Fruit fly (Drosophila melanogaster) whole organism, wandering third instar larva: ENCODE data around the gene PH4alphaNE1.

Source experiments
- Abd-B ChIP-seq: fragments of >200 bp; optimal IDR thresholded peaks from 2 replicates; lab custom pipeline; 2017; ENCODE audit warnings: missing biosample characterization, missing genetic modification characterization
- CG32264 ChIP-seq: fragments of 200-800 bp; sonication (Bioruptor generic); optimal IDR thresholded peaks from 2 replicates; lab custom pipeline; 2016; ENCODE audit warnings: missing biosample characterization, missing genetic modification characterization
- CG9705 ChIP-seq: fragments of 200-800 bp; sonication (Bioruptor generic); optimal IDR thresholded peaks from 2 replicates; lab custom pipeline; 2018; ENCODE audit warnings: missing biosample characterization, mild to moderate bottlenecking, missing genetic modification characterization
- CrebA ChIP-seq: fragments of 200-800 bp; sonication (Bioruptor generic); optimal IDR thresholded peaks from 2 replicates; lab custom pipeline; 2016; ENCODE audit warnings: missing biosample characterization, mild to moderate bottlenecking, missing genetic modification characterization, borderline replicate concordance
- Dfd ChIP-seq: fragments of >200 bp; optimal IDR thresholded peaks from 2 replicates; lab custom pipeline; 2017; ENCODE audit warnings: missing biosample characterization, missing genetic modification characterization
- Dif ChIP-seq: fragments of 200-275, 200-300 bp; sonication (Bioruptor generic); optimal IDR thresholded peaks from 2 replicates; lab custom pipeline; 2018; ENCODE audit warnings: missing biosample characterization, missing genetic modification characterization; ENCODE audit not compliant: partially characterized antibody
- GATAd ChIP-seq: sonication (Bioruptor generic); optimal IDR thresholded peaks from 2 replicates; lab custom pipeline; 2016; ENCODE audit warnings: missing biosample characterization, missing genetic modification characterization
- HLH106 ChIP-seq: fragments of 200-800 bp; optimal IDR thresholded peaks from 3 replicates; lab custom pipeline; 2019; ENCODE audit warnings: missing biosample characterization, mild to moderate bottlenecking, missing genetic modification characterization, moderate library complexity
- Hnf4 ChIP-seq: fragments of 200-800 bp; sonication (Bioruptor generic); optimal IDR thresholded peaks from 2 replicates; lab custom pipeline; 2016; ENCODE audit warnings: missing biosample characterization, mild to moderate bottlenecking, missing genetic modification characterization
- Hr78 ChIP-seq: fragments of >200 bp; optimal IDR thresholded peaks from 2 replicates; lab custom pipeline; 2017; ENCODE audit warnings: missing biosample characterization, missing genetic modification characterization
- Hr83 ChIP-seq: fragments of 200-300 bp; sonication (Bioruptor generic); optimal IDR thresholded peaks from 2 replicates; lab custom pipeline; 2016; ENCODE audit warnings: missing biosample characterization, mild to moderate bottlenecking, missing genetic modification characterization, moderate library complexity; ENCODE audit not compliant: poor library complexity, severe bottlenecking
- Jra ChIP-seq: sonication (Bioruptor generic); optimal IDR thresholded peaks from 2 replicates; lab custom pipeline; 2016; ENCODE audit warnings: missing biosample characterization, missing genetic modification characterization
- Mio ChIP-seq: sonication (Bioruptor generic); optimal IDR thresholded peaks from 2 replicates; lab custom pipeline; 2016; ENCODE audit warnings: missing biosample characterization, missing genetic modification characterization
- Myc ChIP-seq: fragments of >200 bp; optimal IDR thresholded peaks from 2 replicates; lab custom pipeline; 2017
- N ChIP-seq: fragments of >200 bp; optimal IDR thresholded peaks from 2 replicates; lab custom pipeline; 2018; ENCODE audit warnings: missing biosample characterization, missing external identifiers, missing genetic modification characterization
- OdsH ChIP-seq: fragments of 200-800 bp; sonication (Bioruptor generic); optimal IDR thresholded peaks from 2 replicates; lab custom pipeline; 2016; ENCODE audit warnings: missing biosample characterization, mild to moderate bottlenecking, missing genetic modification characterization
- Rel ChIP-seq, 2 experiments: fragments of 200-800 bp; sonication (Bioruptor generic) in 1 of 2; optimal IDR thresholded peaks; 2 replicates in 1 of 2; 3 replicates in 1 of 2; lab custom pipeline; 2016 to 2019; ENCODE audit warnings: mild to moderate bottlenecking in 2 of 2, missing biosample characterization in 2 of 2, missing genetic modification characterization in 2 of 2, moderate library complexity in 1 of 2
- Sp1 ChIP-seq: fragments of 200-800 bp; sonication (Bioruptor generic); optimal IDR thresholded peaks from 3 replicates; lab custom pipeline; 2019; ENCODE audit warnings: missing biosample characterization, mild to moderate bottlenecking, missing genetic modification characterization, moderate library complexity
- Vsx2 ChIP-seq: fragments of 200-300, 225-300 bp; sonication (Bioruptor generic); optimal IDR thresholded peaks from 2 replicates; lab custom pipeline; 2018; ENCODE audit warnings: missing biosample characterization, missing genetic modification characterization; ENCODE audit not compliant: partially characterized antibody
- br ChIP-seq: fragments of 200-800 bp; sonication (Bioruptor generic); optimal IDR thresholded peaks from 2 replicates; lab custom pipeline; 2016; ENCODE audit warnings: missing biosample characterization, missing genetic modification characterization
- brk ChIP-seq: fragments of 200-800 bp; sonication (Bioruptor generic); optimal IDR thresholded peaks from 2 replicates; lab custom pipeline; 2016; ENCODE audit warnings: missing biosample characterization, mild to moderate bottlenecking, missing genetic modification characterization
- dl ChIP-seq, 2 experiments: fragments of 175-275, 200-275 bp in 1 of 2; fragments of 200-275 bp in 1 of 2; sonication (Bioruptor generic); optimal IDR thresholded peaks; lab custom pipeline; 2018; ENCODE audit warnings: mild to moderate bottlenecking in 2 of 2, missing biosample characterization in 2 of 2, missing genetic modification characterization in 2 of 2, moderate library complexity in 2 of 2; ENCODE audit not compliant: partially characterized antibody in 2 of 2, insufficient read depth in 1 of 2
- dmrt93B ChIP-seq: fragments of 200-800 bp; sonication (Bioruptor generic); optimal IDR thresholded peaks from 2 replicates; lab custom pipeline; 2018; ENCODE audit warnings: missing biosample characterization, mild to moderate bottlenecking, missing genetic modification characterization
- dsf ChIP-seq: sonication (Bioruptor generic); optimal IDR thresholded peaks from 2 replicates; lab custom pipeline; 2016; ENCODE audit warnings: missing biosample characterization, missing genetic modification characterization, borderline replicate concordance
- ey ChIP-seq: fragments of 200-800 bp; sonication (Bioruptor generic); optimal IDR thresholded peaks from 2 replicates; lab custom pipeline; 2016; ENCODE audit warnings: missing biosample characterization, missing genetic modification characterization
- foxo ChIP-seq, 2 experiments: fragments of 200-800 bp; sonication (Bioruptor generic); optimal IDR thresholded peaks; 2 replicates in 1 of 2; 3 replicates in 1 of 2; lab custom pipeline; 2016 to 2017; ENCODE audit warnings: missing biosample characterization in 2 of 2, missing genetic modification characterization in 2 of 2
- fru ChIP-seq: fragments of 200-800 bp; sonication (Bioruptor generic); optimal IDR thresholded peaks from 3 replicates; lab custom pipeline; 2016; ENCODE audit warnings: missing biosample characterization, mild to moderate bottlenecking, missing genetic modification characterization
- h ChIP-seq: fragments of 200-800 bp; sonication (Bioruptor generic); optimal IDR thresholded peaks from 3 replicates; lab custom pipeline; 2016; ENCODE audit warnings: missing biosample characterization, mild to moderate bottlenecking, missing genetic modification characterization
- jim ChIP-seq: fragments of 175-275, 200-325 bp; sonication (Bioruptor generic); optimal IDR thresholded peaks from 2 replicates; lab custom pipeline; 2016; ENCODE audit warnings: missing biosample characterization, mild to moderate bottlenecking, missing genetic modification characterization
- lola ChIP-seq: fragments of >200 bp; optimal IDR thresholded peaks from 2 replicates; lab custom pipeline; 2017; ENCODE audit warnings: missing biosample characterization, missing genetic modification characterization
- pan ChIP-seq: fragments of >200 bp; optimal IDR thresholded peaks from 2 replicates; lab custom pipeline; 2017
- psq ChIP-seq: fragments of 200-800 bp; sonication (Bioruptor generic); optimal IDR thresholded peaks from 3 replicates; lab custom pipeline; 2017; ENCODE audit warnings: missing biosample characterization, mild to moderate bottlenecking, missing genetic modification characterization, moderate library complexity
- rgr ChIP-seq: fragments of 200-800 bp; sonication (Bioruptor generic); optimal IDR thresholded peaks from 3 replicates; lab custom pipeline; 2016; ENCODE audit warnings: missing biosample characterization, mild to moderate bottlenecking, missing genetic modification characterization
- sage ChIP-seq: fragments of 200-800 bp; sonication (Bioruptor generic); optimal IDR thresholded peaks from 2 replicates; lab custom pipeline; 2016; ENCODE audit warnings: missing biosample characterization, mild to moderate bottlenecking, missing genetic modification characterization
- sv ChIP-seq: fragments of 200-800 bp; sonication (Bioruptor generic); optimal IDR thresholded peaks from 3 replicates; lab custom pipeline; 2016; ENCODE audit warnings: missing biosample characterization, missing genetic modification characterization
- tai ChIP-seq: sonication (Bioruptor generic); optimal IDR thresholded peaks from 2 replicates; lab custom pipeline; 2016; ENCODE audit warnings: missing biosample characterization, missing genetic modification characterization
- usp ChIP-seq: fragments of >200 bp; optimal IDR thresholded peaks from 2 replicates; lab custom pipeline; 2017; ENCODE audit warnings: missing biosample characterization, missing genetic modification characterization
- woc ChIP-seq: sonication (Bioruptor generic); optimal IDR thresholded peaks from 2 replicates; lab custom pipeline; 2016; ENCODE audit warnings: missing biosample characterization, mild to moderate bottlenecking, missing genetic modification characterization

PH4alphaNE1 gene

DNA sequence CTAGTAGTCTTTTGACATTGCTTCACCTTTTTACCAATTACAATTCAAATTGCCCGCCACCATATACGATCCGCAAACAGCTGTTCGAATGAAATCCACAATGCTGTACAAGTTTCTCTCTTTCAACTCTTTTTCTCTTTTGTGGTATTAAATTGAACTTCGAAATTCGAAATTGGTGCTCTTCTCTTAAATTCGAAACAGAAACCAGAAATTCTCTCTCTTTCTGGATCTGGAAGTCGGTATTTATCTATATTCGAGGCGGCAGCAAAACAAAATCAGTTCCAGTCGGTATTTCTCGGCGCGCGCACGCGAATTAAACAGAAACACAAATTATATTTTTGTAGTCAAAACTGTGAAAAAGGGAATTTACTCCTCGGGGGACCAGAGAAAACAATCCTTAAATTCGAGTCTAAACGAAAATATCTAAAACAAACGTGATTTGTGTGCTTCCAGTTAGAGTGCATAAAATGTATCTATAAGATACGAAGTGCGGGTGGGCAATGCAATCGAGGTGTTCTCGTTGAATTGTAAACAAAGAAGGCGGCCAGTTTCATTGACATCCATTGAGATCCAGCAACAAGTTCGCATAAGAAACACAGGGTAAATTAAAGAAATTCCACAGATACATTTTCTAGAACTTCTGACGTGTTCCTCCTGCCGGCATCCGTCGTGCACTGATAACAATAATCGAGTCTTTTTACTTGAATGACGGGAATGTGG lies 34.2 kb downstream of the PH4alphaNE1 start, which contains the start of gene PH4alphaEFB:
TSS of gene PH4alphaEFB (plus strand) at position 276 of the 720 bp plus-strand sequence.
- TF ChIP-seq HLH106 (tag; lab: Kevin White, UChicago) (no peak), Mio (GFP tag; lab: Kevin White, UChicago) (no peak), lola (GFP tag; lab: Kevin White, UChicago) (no peak), fru (GFP tag; lab: Kevin White, UChicago) (no peak), Hnf4 (GFP tag; lab: Kevin White, UChicago) (no peak), tai (GFP tag; lab: Kevin White, UChicago) (no peak), rgr (GFP tag; lab: Kevin White, UChicago) (no peak), ey (GFP tag; lab: Kevin White, UChicago) (no peak), br (GFP tag; lab: Kevin White, UChicago) (no peak), brk (peak; percentile 56), GATAd (GFP tag; lab: Kevin White, UChicago) (no peak), Jra (GFP tag; lab: Kevin White, UChicago) (peak; percentile 20), Sp1 (GFP tag; lab: Kevin White, UChicago) (peak; percentile 4), dl (GFP tag; optimal IDR thresholded peaks at IDR 0.05; lab: Kevin White, UChicago; ENCODE audit: insufficient read depth in 1 of 2, partially characterized antibody in 2 of 2) (peak in 1 of 2 experiments; percentile 16), woc (GFP tag; lab: Kevin White, UChicago) (no peak), Hr78 (GFP tag; lab: Kevin White, UChicago) (no peak), h (GFP tag; lab: Kevin White, UChicago) (no peak), Dfd (GFP tag; lab: Kevin White, UChicago) (no peak), pan (lab: Kevin White, UChicago) (no peak), CG32264 (no peak), Abd-B (GFP tag; lab: Kevin White, UChicago) (no peak), jim (GFP tag; lab: Kevin White, UChicago) (no peak), sage (GFP tag; lab: Kevin White, UChicago) (peak; percentile 78), Vsx2 (GFP tag; lab: Kevin White, UChicago) (peak; percentile 31), dmrt93B (GFP tag; lab: Kevin White, UChicago) (no peak), sv (GFP tag; lab: Kevin White, UChicago) (no peak), N (no peak), dsf (GFP tag; lab: Kevin White, UChicago) (no peak), psq (no peak), Rel (GFP tag; optimal IDR thresholded peaks at IDR 0.05; lab: Kevin White, UChicago) (no peak), Rel (tag; optimal IDR thresholded peaks at IDR 0.05; lab: Kevin White, UChicago) (peak; percentile 63), Dif (GFP tag; lab: Kevin White, UChicago) (peak; percentile 8), CG9705 (GFP tag; lab: Kevin White, UChicago) (no peak), usp (GFP tag; lab: Kevin White, UChicago) (no peak), CrebA (GFP tag; lab: Kevin White, UChicago) (no peak), Myc (lab: Kevin White, UChicago) (peak; percentile 30), Hr83 (GFP tag; lab: Kevin White, UChicago) (no peak), foxo (GFP tag; optimal IDR thresholded peaks at IDR 0.05; lab: Kevin White, UChicago) (no peak), OdsH (GFP tag; lab: Kevin White, UChicago) (no peak)

DNA sequence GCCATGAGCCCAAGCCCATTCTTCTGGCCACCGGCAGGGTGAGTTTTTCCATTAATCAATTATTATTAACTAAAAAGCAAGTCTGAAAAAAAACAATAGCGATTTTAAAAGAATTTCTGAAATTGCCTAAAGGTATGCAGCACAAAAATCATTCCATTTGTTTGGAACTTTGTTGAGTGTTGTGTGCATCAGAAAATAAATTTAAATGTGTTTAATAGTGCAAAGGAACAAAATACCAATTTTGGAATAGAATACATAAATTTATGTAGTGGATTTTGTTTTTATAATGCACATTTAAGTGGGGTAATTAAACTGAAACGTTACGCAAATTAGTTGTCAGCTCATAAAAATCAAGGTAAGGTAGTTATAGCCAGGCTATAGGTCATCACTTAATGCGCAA lies 35.9 kb downstream of the PH4alphaNE1 start:
- TF ChIP-seq lola (GFP tag; lab: Kevin White, UChicago) (no peak), Myc (lab: Kevin White, UChicago) (peak; percentile 31)
